Fruit fly (Drosophila melanogaster): Measurements from ENCODE around the gene Wdr81.

dm6 chr2L:12044613-12045350, 24.0 kb upstream of the Wdr81 start, which contains the start of gene CG6785:
- TF ChIP-seq CG8478 (optimal IDR thresholded peaks at IDR 0.05) (no peak), usp (GFP tag; optimal IDR thresholded peaks at IDR 0.05) (no peak), EcR (GFP tag; optimal IDR thresholded peaks at IDR 0.05) (no peak)

All from whole organism.